Worm (Caenorhabditis elegans) whole organism, L3 larva: ENCODE measurements around the gene C25E10.4.

Experiments used
- ceh-28 ChIP-seq: fragments of 150-350 bp; optimal IDR thresholded peaks from 2 replicates; lab custom pipeline; 2014; ENCODE audit warnings: missing biosample characterization, missing genetic modification reagents, missing genetic modification characterization
- nhr-237 ChIP-seq: fragments of 150-350 bp; optimal IDR thresholded peaks from 2 replicates; lab custom pipeline; 2014; ENCODE audit warnings: missing biosample characterization, missing genetic modification characterization
- zag-1 ChIP-seq: fragments of 150-350 bp; optimal IDR thresholded peaks from 2 replicates; lab custom pipeline; 2014; ENCODE audit warnings: missing biosample characterization, missing genetic modification characterization

ce11 chrV:9062341-9062740, 29.0 kb downstream of the C25E10.4 start, which contains the start of gene C25E10.12:
- TF ChIP-seq nhr-237 (tag; lab: Kevin White, UChicago) (no peak), zag-1 (tag; lab: Kevin White, UChicago) (no peak), ceh-28 (no peak)
